Fruit fly (Drosophila melanogaster): Measurements from ENCODE around the gene eIF5.
A peak's percentile ranks its signal among the peaks of the same experiment; 100 is the strongest.

Gene eIF5

DNA sequence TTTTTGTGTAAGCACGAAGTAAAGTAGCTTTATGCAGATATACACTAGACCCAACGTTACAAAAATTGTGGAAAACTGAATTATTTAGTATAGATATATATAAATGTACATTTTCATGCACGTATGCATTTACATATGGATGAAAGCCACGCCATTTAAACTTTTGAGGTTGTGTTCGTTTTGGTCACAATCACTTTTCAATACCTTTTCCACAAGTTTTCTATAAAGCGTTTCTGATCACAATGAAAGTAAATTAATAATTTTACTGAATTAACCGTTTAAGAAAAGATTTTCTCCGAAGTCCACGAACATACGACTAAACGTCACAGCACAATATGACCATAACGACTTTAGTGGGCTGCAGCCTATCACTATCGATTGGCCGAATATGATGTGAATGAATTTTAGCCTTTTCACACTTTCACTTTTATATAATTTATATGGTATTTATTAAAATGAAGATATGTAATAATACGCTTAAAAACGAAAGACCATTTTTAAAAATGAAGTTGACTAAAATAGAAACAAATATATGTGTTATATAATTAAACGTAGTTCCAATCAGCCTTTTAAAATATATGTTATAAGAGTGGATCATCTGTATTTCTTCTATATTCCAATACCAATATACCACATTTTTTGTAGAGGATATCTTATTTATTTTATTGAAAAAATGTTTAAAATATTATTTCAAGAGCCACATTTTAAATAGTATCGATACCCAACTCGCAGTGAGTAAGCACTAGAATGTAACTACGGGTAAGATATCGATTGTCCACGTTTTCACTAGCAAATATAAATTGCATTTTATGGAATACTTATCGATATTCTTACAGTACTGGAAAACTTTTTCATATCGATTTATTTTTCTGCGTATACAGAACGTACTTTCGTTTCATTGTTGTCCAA lies at the start of gene eIF5, which contains the start of the genes CG46312 and exd (continued):
- no peak for TF ChIP-seq Doc2 (GFP tag; IDR thresholded peaks at IDR 0.05)
- TF ChIP-seq al (GFP tag; IDR thresholded peaks at IDR 0.05): no peak
- TF ChIP-seq CG32532 (GFP tag; IDR thresholded peaks at IDR 0.05): no peak
- no peak for TF ChIP-seq YL-1 (GFP tag; optimal IDR thresholded peaks at IDR 0.05)
- no peak for TF ChIP-seq CG16863 (GFP tag; optimal IDR thresholded peaks at IDR 0.05)
- TF ChIP-seq slp2 (GFP tag; optimal IDR thresholded peaks at IDR 0.05): no peak
- TF ChIP-seq MTF-1 (GFP tag; optimal IDR thresholded peaks at IDR 0.05; ENCODE audit: borderline replicate concordance): no peak
- TF ChIP-seq tup (GFP tag; optimal IDR thresholded peaks at IDR 0.05): no peak
- TF ChIP-seq cad (GFP tag; optimal IDR thresholded peaks at IDR 0.05): no peak
- TF ChIP-seq CG13287 (GFP tag; IDR thresholded peaks at IDR 0.05; ENCODE audit: partially characterized antibody): peak; percentile 74
- no peak for TF ChIP-seq dimm (GFP tag; IDR thresholded peaks at IDR 0.05)
- TF ChIP-seq Fer2 (tag; optimal IDR thresholded peaks at IDR 0.05): no peak
- no peak for TF ChIP-seq oc (tag; optimal IDR thresholded peaks at IDR 0.05)
- TF ChIP-seq rib (GFP tag; IDR thresholded peaks at IDR 0.05): no peak
- no peak for TF ChIP-seq CG17912 (GFP tag; optimal IDR thresholded peaks at IDR 0.05)
- no peak for TF ChIP-seq prd (optimal IDR thresholded peaks at IDR 0.05)
- TF ChIP-seq prd (GFP tag; IDR thresholded peaks at IDR 0.05): no peak
- TF ChIP-seq sug (tag; optimal IDR thresholded peaks at IDR 0.05): no peak
- no peak for TF ChIP-seq Dek (tag; optimal IDR thresholded peaks at IDR 0.05)
- TF ChIP-seq CG14710 (tag; optimal IDR thresholded peaks at IDR 0.05): peak; percentile 97
- no peak for TF ChIP-seq chm (GFP tag; IDR thresholded peaks at IDR 0.05)
- TF ChIP-seq CG5180 (GFP tag; optimal IDR thresholded peaks at IDR 0.05): no peak
- TF ChIP-seq Drgx (GFP tag; IDR thresholded peaks at IDR 0.05): no peak
- no peak for TF ChIP-seq CG14050 (GFP tag; IDR thresholded peaks at IDR 0.05)
- TF ChIP-seq CG2120 (GFP tag; optimal IDR thresholded peaks at IDR 0.05): no peak
- no peak for TF ChIP-seq da (GFP tag; optimal IDR thresholded peaks at IDR 0.05)
- no peak for TF ChIP-seq CG6689 (GFP tag; IDR thresholded peaks at IDR 0.05)
- TF ChIP-seq ap (GFP tag; IDR thresholded peaks at IDR 0.05): no peak
- peak; percentile 72 for TF ChIP-seq CG10267 (tag; optimal IDR thresholded peaks at IDR 0.05)
- no peak for TF ChIP-seq scrt (GFP tag; optimal IDR thresholded peaks at IDR 0.05)
- no peak for TF ChIP-seq Nf-YB (GFP tag; optimal IDR thresholded peaks at IDR 0.05)
- peak; percentile 24 for TF ChIP-seq CG15514 (GFP tag; optimal IDR thresholded peaks at IDR 0.05)
- TF ChIP-seq C15 (GFP tag; IDR thresholded peaks at IDR 0.05): no peak
- TF ChIP-seq schlank (tag; optimal IDR thresholded peaks at IDR 0.05): no peak
- no peak for TF ChIP-seq ATbp (GFP tag; optimal IDR thresholded peaks at IDR 0.05)
- peak; percentile 23 for TF ChIP-seq phol (tag; optimal IDR thresholded peaks at IDR 0.05)
- no peak for TF ChIP-seq lbe (GFP tag; optimal IDR thresholded peaks at IDR 0.05)
- no peak for TF ChIP-seq repo (GFP tag; optimal IDR thresholded peaks at IDR 0.05)
- TF ChIP-seq CG10462 (GFP tag; optimal IDR thresholded peaks at IDR 0.05): no peak
- peak in 1 of 3 experiments; percentile 16 for TF ChIP-seq lola (GFP tag; optimal IDR thresholded peaks at IDR 0.05)
- TF ChIP-seq unc-4 (GFP tag; IDR thresholded peaks at IDR 0.05; ENCODE audit: partially characterized antibody): peak; percentile 67
- peak; percentile 77 for TF ChIP-seq Opbp (GFP tag; IDR thresholded peaks at IDR 0.05; ENCODE audit: partially characterized antibody)
- no peak for TF ChIP-seq grn (GFP tag; optimal IDR thresholded peaks at IDR 0.05)
- no peak for TF ChIP-seq eyg (GFP tag; optimal IDR thresholded peaks at IDR 0.05)
- TF ChIP-seq HHEX (GFP tag; optimal IDR thresholded peaks at IDR 0.05): no peak
- TF ChIP-seq Meics (GFP tag; optimal IDR thresholded peaks at IDR 0.05): no peak
- no peak for TF ChIP-seq Bteb2 (GFP tag; optimal IDR thresholded peaks at IDR 0.05)
- TF ChIP-seq H15 (GFP tag; IDR thresholded peaks at IDR 0.05): no peak
- TF ChIP-seq CG1233 (GFP tag; optimal IDR thresholded peaks at IDR 0.05): no peak

Measured in whole organism, embryonic.